Worm (Caenorhabditis elegans) whole organism, early embryonic: ENCODE results near the gene F26D2.3.

ENCODE experiments used
- ama-1 ChIP-seq: fragments of 150-350 bp; optimal IDR thresholded peaks from 2 replicates; lab custom pipeline; 2014
- ets-7 ChIP-seq: sonication (generic microtip); optimal IDR thresholded peaks from 2 replicates; lab custom pipeline; 2016; ENCODE audit warnings: missing genotype, missing genetic modification characterization, missing compliant biosample characterization
- flt-1 ChIP-seq: fragments of 200-800 bp; sonication (Bioruptor generic); IDR thresholded peaks from 2 replicates; pipeline ENCODE4 v1.3.6; 2022; ENCODE audit warnings: missing genetic modification characterization, missing compliant biosample characterization
- hmbx-1 ChIP-seq: sonication (generic microtip); optimal IDR thresholded peaks from 2 replicates; lab custom pipeline; 2016; ENCODE audit warnings: mild to moderate bottlenecking, missing genetic modification characterization, missing compliant biosample characterization
- hmg-4 ChIP-seq: fragments of 200-800 bp; sonication (Bioruptor generic); optimal IDR thresholded peaks from 2 replicates; lab custom pipeline; 2018; ENCODE audit warnings: mild to moderate bottlenecking, missing genetic modification characterization, missing compliant biosample characterization

- TF ChIP-seq hmbx-1 (no peak), ama-1 (lab: Kevin White, UChicago) (no peak), ets-7 (tag; lab: Kevin White, UChicago) (no peak), flt-1 (no peak), hmg-4 (GFP tag; lab: Kevin White, UChicago) (no peak)
Measured at ce11 chrV:16419769-16420168, 12.0 kb downstream of the F26D2.3 start, which contains the start of gene F26D2.16.
